Worm (Caenorhabditis elegans) whole organism, young adult: Measurements from ENCODE around the gene vang-1.
"Not testable (repeated sequence)": the region's sequence is repeated elsewhere in the genome, so short reads cannot be mapped to it uniquely, and the experiment has no call there.

Experiments used
- C17E4.6 ChIP-seq: fragments of 200-800 bp; sonication (Bioruptor generic); IDR thresholded peaks from 2 replicates; pipeline ENCODE4 v1.3.6; 2022; ENCODE audit warnings: missing genetic modification reagents, missing genetic modification characterization, missing compliant biosample characterization
- F39B2.1 ChIP-seq: fragments of 200-800 bp; sonication (Bioruptor generic); IDR thresholded peaks from 2 replicates; pipeline ENCODE4 v1.3.6; 2022; ENCODE audit warnings: missing genetic modification reagents, missing genetic modification characterization, missing compliant biosample characterization
- F52B5.7 ChIP-seq: sonication (generic microtip); optimal IDR thresholded peaks from 2 replicates; lab custom pipeline; 2016; ENCODE audit warnings: mild to moderate bottlenecking, missing genetic modification characterization, missing compliant biosample characterization
- F55B11.4 ChIP-seq: sonication (generic microtip); optimal IDR thresholded peaks from 2 replicates; lab custom pipeline; 2016; ENCODE audit warnings: missing compliant biosample characterization, missing genetic modification characterization, borderline replicate concordance; ENCODE audit not compliant: insufficient read depth
- F57C9.4 ChIP-seq: sonication (generic microtip); optimal IDR thresholded peaks from 2 replicates; lab custom pipeline; 2017; ENCODE audit warnings: mild to moderate bottlenecking, missing genetic modification characterization, missing compliant biosample characterization
- Y53F4B.3 ChIP-seq: fragments of 200-800 bp; sonication (Bioruptor generic); IDR thresholded peaks from 2 replicates; pipeline ENCODE4 v1.3.6; 2022; ENCODE audit warnings: missing genetic modification reagents, missing genetic modification characterization, missing compliant biosample characterization
- Y67H2A.10 ChIP-seq: fragments of 200-800 bp; sonication (Bioruptor generic); conservative IDR thresholded peaks from 2 replicates; pipeline ENCODE4 v1.3.6; 2022; ENCODE audit warnings: missing genetic modification reagents, missing genetic modification characterization, missing compliant biosample characterization
- Y95B8A.8 ChIP-seq: fragments of 200-800 bp; sonication (Bioruptor generic); IDR thresholded peaks from 2 replicates; pipeline ENCODE4 v1.3.6; 2022; ENCODE audit warnings: missing genetic modification reagents, missing genetic modification characterization, missing compliant biosample characterization
- aptf-3 ChIP-seq: fragments of 200-800 bp; sonication (Bioruptor generic); IDR thresholded peaks from 2 replicates; pipeline ENCODE4 v1.3.6; 2022; ENCODE audit warnings: missing genetic modification characterization, missing compliant biosample characterization
- attf-5 ChIP-seq: fragments of 200-800 bp; sonication (Bioruptor generic); optimal IDR thresholded peaks from 2 replicates; lab custom pipeline; 2018; ENCODE audit warnings: mild to moderate bottlenecking, missing genetic modification characterization, missing compliant biosample characterization
- bed-1 ChIP-seq: fragments of 200-800 bp; sonication (Bioruptor generic); IDR thresholded peaks from 2 replicates; pipeline ENCODE4 v1.3.6; 2022; ENCODE audit warnings: missing genetic modification reagents, missing genetic modification characterization, missing compliant biosample characterization
- bed-2 ChIP-seq: fragments of 200-800 bp; sonication (Bioruptor generic); IDR thresholded peaks from 2 replicates; pipeline ENCODE4 v1.3.6; 2022; ENCODE audit warnings: missing genetic modification reagents, missing genetic modification characterization, missing compliant biosample characterization
- cebp-1 ChIP-seq, 2 experiments: fragments of 200-800 bp in 1 of 2; sonication (Bioruptor generic) in 1 of 2; sonication (generic microtip) in 1 of 2; IDR thresholded peaks in 1 of 2; optimal IDR thresholded peaks in 1 of 2; 2 replicates each; pipeline versions ENCODE4 v1.3.6 to Lab custom; 2017 to 2022; ENCODE audit warnings: missing compliant biosample characterization in 2 of 2, missing genetic modification characterization in 2 of 2, mild to moderate bottlenecking in 1 of 2, missing genetic modification reagents in 1 of 2, moderate library complexity in 1 of 2
- cebp-2 ChIP-seq: fragments of 200-800 bp; sonication (Bioruptor generic); IDR thresholded peaks from 2 replicates; pipeline ENCODE4 v1.3.6; 2022; ENCODE audit warnings: missing genetic modification characterization, missing compliant biosample characterization
- ceh-58 ChIP-seq: fragments of 200-800 bp; sonication (Bioruptor generic); IDR thresholded peaks from 2 replicates; pipeline ENCODE4 v1.3.6; 2022; ENCODE audit warnings: missing genetic modification characterization, missing compliant biosample characterization
- chd-7 ChIP-seq: sonication (generic microtip); optimal IDR thresholded peaks from 2 replicates; lab custom pipeline; 2016; ENCODE audit warnings: mild to moderate bottlenecking, missing genetic modification characterization, moderate library complexity, missing compliant biosample characterization
- die-1 ChIP-seq: sonication (generic microtip); optimal IDR thresholded peaks from 2 replicates; lab custom pipeline; 2016; ENCODE audit warnings: missing genotype, mild to moderate bottlenecking, missing genetic modification characterization, missing compliant biosample characterization
- dox-1 ChIP-seq: fragments of 200-800 bp; sonication (Bioruptor generic); IDR thresholded peaks from 2 replicates; pipeline ENCODE4 v1.3.6; 2022; ENCODE audit warnings: missing genetic modification reagents, missing genetic modification characterization, missing compliant biosample characterization
- dpff-1 ChIP-seq: sonication (generic microtip); optimal IDR thresholded peaks from 2 replicates; lab custom pipeline; 2017; ENCODE audit warnings: mild to moderate bottlenecking, missing genetic modification characterization, missing compliant biosample characterization
- ekl-4 ChIP-seq: fragments of 200-800 bp; sonication (Bioruptor generic); IDR thresholded peaks from 2 replicates; pipeline ENCODE4 v1.3.6; 2022; ENCODE audit warnings: missing genetic modification reagents, missing genetic modification characterization, missing compliant biosample characterization
- fkh-3 ChIP-seq: sonication (generic microtip); optimal IDR thresholded peaks from 2 replicates; lab custom pipeline; 2016; ENCODE audit warnings: mild to moderate bottlenecking, missing genetic modification characterization, missing compliant biosample characterization
- gei-17 ChIP-seq: fragments of 200-800 bp; sonication (Bioruptor generic); optimal IDR thresholded peaks from 2 replicates; lab custom pipeline; 2018; ENCODE audit warnings: mild to moderate bottlenecking, missing genetic modification characterization, missing compliant biosample characterization
- him-1 ChIP-seq: sonication (generic microtip); optimal IDR thresholded peaks from 2 replicates; lab custom pipeline; 2016; ENCODE audit warnings: missing genotype, missing genetic modification reagents, missing genetic modification characterization, missing compliant biosample characterization
- hlh-12 ChIP-seq: sonication (generic microtip); optimal IDR thresholded peaks from 2 replicates; lab custom pipeline; 2016; ENCODE audit warnings: missing genetic modification characterization, missing compliant biosample characterization
- hlh-26 ChIP-seq: fragments of 200-800 bp; sonication (Bioruptor generic); conservative IDR thresholded peaks from 2 replicates; pipeline ENCODE4 v1.3.6; 2022; ENCODE audit warnings: missing genetic modification reagents, missing genetic modification characterization, missing compliant biosample characterization
- lag-1 ChIP-seq: fragments of 200-800 bp; sonication (Bioruptor generic); IDR thresholded peaks from 2 replicates; pipeline ENCODE4 v1.3.6; 2022; ENCODE audit warnings: missing genetic modification reagents, missing genetic modification characterization, missing compliant biosample characterization
- lin-35 ChIP-seq, 3 experiments: fragments of 150-350 bp in 2 of 3; sonication (generic microtip) in 1 of 3; optimal IDR thresholded peaks; 2 replicates each; lab custom pipeline; 2014 to 2018; ENCODE audit warnings: missing biosample characterization in 3 of 3, missing genetic modification characterization in 3 of 3, missing genetic modification reagents in 3 of 3
- lin-54 ChIP-seq: fragments of 200-800 bp; sonication (Bioruptor generic); optimal IDR thresholded peaks from 2 replicates; lab custom pipeline; 2018; ENCODE audit warnings: mild to moderate bottlenecking, missing genetic modification characterization, missing compliant biosample characterization
- nfya-2 ChIP-seq: fragments of 200-800 bp; sonication (Bioruptor generic); IDR thresholded peaks from 2 replicates; pipeline ENCODE4 v1.3.6; 2022; ENCODE audit warnings: missing genetic modification reagents, missing genetic modification characterization, missing compliant biosample characterization
- nfyb-1 ChIP-seq: fragments of 200-800 bp; sonication (Bioruptor generic); IDR thresholded peaks from 2 replicates; pipeline ENCODE4 v1.3.6; 2022; ENCODE audit warnings: missing genetic modification reagents, missing genetic modification characterization, missing compliant biosample characterization
- nhr-179 ChIP-seq: sonication (generic microtip); optimal IDR thresholded peaks from 2 replicates; lab custom pipeline; 2016; ENCODE audit warnings: mild to moderate bottlenecking, missing genetic modification characterization, missing compliant biosample characterization
- nhr-27 ChIP-seq: fragments of 200-800 bp; sonication (Bioruptor generic); optimal IDR thresholded peaks from 2 replicates; lab custom pipeline; 2018; ENCODE audit warnings: mild to moderate bottlenecking, missing genetic modification characterization, moderate library complexity, missing compliant biosample characterization
- pha-4 ChIP-seq: fragments of 150-350 bp; sonication (generic microtip); optimal IDR thresholded peaks from 2 replicates; lab custom pipeline; 2014; ENCODE audit warnings: missing biosample characterization, missing genetic modification reagents, missing genetic modification characterization
- rcor-1 ChIP-seq: fragments of 200-800 bp; sonication (Bioruptor generic); IDR thresholded peaks from 2 replicates; pipeline ENCODE4 v1.3.6; 2022; ENCODE audit warnings: missing genetic modification reagents, missing genetic modification characterization, missing compliant biosample characterization
- snpc-4 ChIP-seq, 5 experiments: fragments of 150-350 bp in 1 of 5; sonication (generic microtip) in 4 of 5; optimal IDR thresholded peaks; 2 replicates each; lab custom pipeline; 2014 to 2018; ENCODE audit warnings: missing genetic modification characterization in 5 of 5, missing biosample characterization in 3 of 5, antibody characterized with exemption in 2 of 5, mild to moderate bottlenecking in 2 of 5, missing compliant biosample characterization in 2 of 5, missing genotype in 2 of 5, moderate library complexity in 2 of 5, missing genetic modification reagents in 1 of 5
- tbx-9 ChIP-seq: sonication (generic microtip); optimal IDR thresholded peaks from 2 replicates; lab custom pipeline; 2016; ENCODE audit warnings: borderline replicate concordance, missing genetic modification characterization, inconsistent platforms, missing compliant biosample characterization
- unc-62 ChIP-seq: fragments of 150-350 bp; optimal IDR thresholded peaks from 2 replicates; lab custom pipeline; 2014; ENCODE audit warnings: missing biosample characterization, missing genetic modification reagents, missing genetic modification characterization
- ztf-26 ChIP-seq: sonication (generic microtip); optimal IDR thresholded peaks from 2 replicates; lab custom pipeline; 2017; ENCODE audit warnings: missing genetic modification characterization, missing compliant biosample characterization
- ztf-28 ChIP-seq: fragments of 200-800 bp; sonication (Bioruptor generic); IDR thresholded peaks from 2 replicates; pipeline ENCODE4 v1.3.6; 2022; ENCODE audit warnings: missing genetic modification reagents, missing genetic modification characterization, missing compliant biosample characterization
- ztf-3 ChIP-seq: fragments of 200-800 bp; sonication (Bioruptor generic); optimal IDR thresholded peaks from 2 replicates; lab custom pipeline; 2018; ENCODE audit warnings: mild to moderate bottlenecking, missing genetic modification characterization, missing compliant biosample characterization

vang-1 gene

ce11 chrX:2894273-2894672, 8.6 kb downstream of the vang-1 start, which contains the start of gene B0410.1:
TSS of gene B0410.1 (plus strand) at chrX:2894573.
- TF ChIP-seq gei-17 (GFP tag; lab: Kevin White, UChicago); hlh-12 (tag; lab: Kevin White, UChicago); tbx-9 (tag; lab: Kevin White, UChicago): not testable (repeated sequence)

- TF ChIP-seq ztf-3 (GFP tag; lab: Kevin White, UChicago) (no peak), Y95B8A.8 (GFP tag; lab: Robert Waterston, UW) (no peak), Y53F4B.3 (GFP tag; lab: Robert Waterston, UW) (no peak), nhr-27 (tag; lab: Kevin White, UChicago) (no peak), him-1 (tag; lab: Kevin White, UChicago) (no peak), F39B2.1 (GFP tag; lab: Robert Waterston, UW) (no peak), ekl-4 (no peak), chd-7 (no peak), snpc-4 (GFP tag; optimal IDR thresholded peaks at IDR 0.05; lab: Kevin White, UChicago) (no peak), snpc-4 (tag; optimal IDR thresholded peaks at IDR 0.05; lab: Kevin White, UChicago) (no peak), dpff-1 (tag; lab: Kevin White, UChicago) (no peak), unc-62 (GFP tag; lab: Kevin White, UChicago) (no peak), C17E4.6 (GFP tag; lab: Robert Waterston, UW) (no peak), lag-1 (GFP tag; lab: Robert Waterston, UW) (no peak), aptf-3 (no peak), cebp-2 (GFP tag; lab: Robert Waterston, UW) (no peak)
Observed at ce11 chrX:2895646-2896045, 10.0 kb downstream of the vang-1 start.

ce11 chrX:2898256-2898655, 12.6 kb downstream of the vang-1 start, which contains the start of gene F52B10.3:
TSS of gene F52B10.3 (minus strand) at chrX:2898356.
- TF ChIP-seq attf-5 (GFP tag; lab: Kevin White, UChicago) = no peak
- TF ChIP-seq snpc-4 (GFP tag; optimal IDR thresholded peaks at IDR 0.05; lab: Kevin White, UChicago) = no peak
- no peak for TF ChIP-seq snpc-4 (tag; optimal IDR thresholded peaks at IDR 0.05; lab: Kevin White, UChicago)
- no peak for TF ChIP-seq cebp-1 (GFP tag; IDR thresholded peaks at IDR 0.05; lab: Robert Waterston, UW)
- peak; percentile 40 for TF ChIP-seq cebp-1 (tag; optimal IDR thresholded peaks at IDR 0.05; lab: Kevin White, UChicago)
- no peak for TF ChIP-seq ztf-28
- TF ChIP-seq lin-35 (GFP tag; optimal IDR thresholded peaks at IDR 0.05; lab: Kevin White, UChicago) = no peak
- no peak for TF ChIP-seq F52B5.7 (tag; lab: Kevin White, UChicago)
- TF ChIP-seq, all 124 proteins: peak for 1

ce11 chrX:2900897-2901496, 15.3 kb downstream of the vang-1 start:
- no peak for TF ChIP-seq rcor-1 (GFP tag; lab: Robert Waterston, UW)
- TF ChIP-seq F39B2.1 (GFP tag; lab: Robert Waterston, UW) = no peak
- no peak for TF ChIP-seq Y95B8A.8 (GFP tag; lab: Robert Waterston, UW)
- TF ChIP-seq F57C9.4 (tag; lab: Kevin White, UChicago) = no peak
- 0 out of 2 replicates have a peak, but pooled peaks have one; percentile 21 for TF ChIP-seq nfyb-1 (GFP tag; lab: Robert Waterston, UW)
- TF ChIP-seq fkh-3 (tag; lab: Kevin White, UChicago) = no peak
- TF ChIP-seq nfya-2 (GFP tag; lab: Robert Waterston, UW) = no peak
- no peak for TF ChIP-seq F55B11.4 (tag; lab: Kevin White, UChicago)
- TF ChIP-seq, all 124 proteins: peak for 1

- no peak for TF ChIP-seq ceh-58 (GFP tag; lab: Robert Waterston, UW)
- no peak for TF ChIP-seq pha-4 (tag; lab: Kevin White, UChicago)
- TF ChIP-seq nhr-179 (tag; lab: Kevin White, UChicago) = no peak
- TF ChIP-seq him-1 (tag; lab: Kevin White, UChicago) = no peak
- no peak for TF ChIP-seq bed-1 (GFP tag; lab: Robert Waterston, UW)
- TF ChIP-seq tbx-9 (tag; lab: Kevin White, UChicago) = no peak
- TF ChIP-seq hlh-26 (GFP tag; lab: Robert Waterston, UW) = no peak
- no peak for TF ChIP-seq lin-54 (GFP tag; lab: Kevin White, UChicago)
- no peak for TF ChIP-seq nfya-2 (GFP tag; lab: Robert Waterston, UW)
- no peak for TF ChIP-seq die-1 (tag; lab: Kevin White, UChicago)
- TF ChIP-seq ztf-26 (tag; lab: Kevin White, UChicago) = no peak
- TF ChIP-seq Y67H2A.10 = no peak
- TF ChIP-seq dox-1 = no peak
- no peak for TF ChIP-seq bed-2 (GFP tag; lab: Robert Waterston, UW)
Observed at ce11 chrX:2902854-2903253, 17.2 kb downstream of the vang-1 start.
